Worm (Caenorhabditis elegans): ENCODE measurements around the gene srsx-26.

DNA sequence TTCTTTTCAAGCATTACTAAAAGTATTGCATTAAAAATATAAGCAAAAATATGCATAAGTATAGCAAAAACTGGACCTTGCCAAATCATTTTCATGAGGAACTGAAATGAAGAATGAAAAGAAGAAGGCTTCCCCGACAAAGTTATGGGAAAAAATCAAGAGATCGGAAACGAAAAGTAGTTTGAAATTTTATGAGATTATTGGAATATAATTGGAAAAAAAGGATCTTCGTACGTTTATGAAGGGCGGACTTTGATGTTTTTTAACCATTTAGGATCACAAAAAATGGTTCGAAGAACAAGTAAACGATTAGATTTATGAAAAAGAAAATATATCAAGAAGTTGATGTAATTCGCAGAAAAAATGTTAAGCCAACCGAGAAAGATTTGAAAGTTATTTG, 27.6 kb upstream of the srsx-26 start, which contains the start of gene srxa-18:
- no peak for TF ChIP-seq ama-1 (optimal IDR thresholded peaks at IDR 0.05)
- no peak for TF ChIP-seq tbx-7 (tag; optimal IDR thresholded peaks at IDR 0.05)
- TF ChIP-seq fkh-10 (GFP tag; optimal IDR thresholded peaks at IDR 0.05): no peak
- no peak for TF ChIP-seq hlh-30 (tag; optimal IDR thresholded peaks at IDR 0.05; ENCODE audit: insufficient read depth)
- TF ChIP-seq ets-4 (tag; optimal IDR thresholded peaks at IDR 0.05): no peak
- no peak for TF ChIP-seq ceh-31 (tag; optimal IDR thresholded peaks at IDR 0.05)
- TF ChIP-seq unc-55 (GFP tag; optimal IDR thresholded peaks at IDR 0.05): no peak
- TF ChIP-seq elt-2 (tag; optimal IDR thresholded peaks at IDR 0.05): no peak
- TF ChIP-seq fax-1 (tag; optimal IDR thresholded peaks at IDR 0.05): no peak
- TF ChIP-seq nhr-11 (tag; optimal IDR thresholded peaks at IDR 0.05): no peak
- no peak for TF ChIP-seq ceh-9 (tag; optimal IDR thresholded peaks at IDR 0.05)
- TF ChIP-seq nfya-1 (tag; optimal IDR thresholded peaks at IDR 0.05): no peak
